Worm (Caenorhabditis elegans) whole organism, L4 larva: ENCODE results near the gene Y46G5A.20.

Source experiments
- ama-1 ChIP-seq: fragments of 150-350 bp; optimal IDR thresholded peaks from 2 replicates; lab custom pipeline; 2014; ENCODE audit warnings: inconsistent platforms, mixed read lengths
- daf-19 ChIP-seq: fragments of 200-800 bp; sonication (Bioruptor generic); conservative IDR thresholded peaks from 2 replicates; pipeline ENCODE4 v1.3.6; 2022; ENCODE audit warnings: missing genetic modification characterization, missing compliant biosample characterization
- fkh-10 ChIP-seq: fragments of 150-350 bp; optimal IDR thresholded peaks from 2 replicates; lab custom pipeline; 2014; ENCODE audit warnings: missing biosample characterization, missing genetic modification reagents, missing genetic modification characterization
- lin-13 ChIP-seq: fragments of 150-350 bp; optimal IDR thresholded peaks from 2 replicates; lab custom pipeline; 2014; ENCODE audit warnings: missing biosample characterization, missing genetic modification reagents, missing genetic modification characterization
- nhr-25 ChIP-seq: sonication (generic microtip); optimal IDR thresholded peaks from 2 replicates; lab custom pipeline; 2017; ENCODE audit warnings: missing genetic modification characterization, mild to moderate bottlenecking, missing compliant biosample characterization, antibody characterized with exemption, moderate library complexity, borderline replicate concordance; ENCODE audit not compliant: insufficient read depth
- php-3 ChIP-seq: fragments of 200-800 bp; sonication (Bioruptor generic); IDR thresholded peaks from 2 replicates; pipeline ENCODE4 v1.3.6; 2022; ENCODE audit warnings: missing genetic modification reagents, missing genetic modification characterization, missing compliant biosample characterization
- skn-1 ChIP-seq: fragments of 150-350 bp; optimal IDR thresholded peaks from 2 replicates; lab custom pipeline; 2014; ENCODE audit warnings: missing biosample characterization, missing genetic modification characterization
- snpc-4 ChIP-seq: fragments of 150-350 bp; optimal IDR thresholded peaks from 2 replicates; lab custom pipeline; 2014; ENCODE audit warnings: missing biosample characterization, missing genetic modification characterization
- unc-62 ChIP-seq, 3 experiments: fragments of 150-350 bp in 1 of 3; sonication (generic microtip); optimal IDR thresholded peaks in 2 of 3; peaks in 1 of 3; 1 replicate in 1 of 3; 2 replicates in 2 of 3; lab custom pipeline; 2014 to 2017; ENCODE audit warnings: missing biosample characterization in 3 of 3, missing genetic modification characterization in 3 of 3, missing genetic modification reagents in 3 of 3, missing genotype in 1 of 3
- vab-7 ChIP-seq: fragments of 200-800 bp; sonication (Bioruptor generic); IDR thresholded peaks from 2 replicates; pipeline ENCODE4 v1.3.6; 2022; ENCODE audit warnings: missing genetic modification reagents, missing genetic modification characterization, missing compliant biosample characterization
- zip-2 ChIP-seq: fragments of 150-350 bp; optimal IDR thresholded peaks from 2 replicates; lab custom pipeline; 2014; ENCODE audit warnings: missing biosample characterization, missing genetic modification characterization

- TF ChIP-seq nhr-25 (tag; lab: Kevin White, UChicago) (no peak), php-3 (GFP tag; lab: Robert Waterston, UW) (no peak), lin-13 (no peak), ama-1 (lab: Kevin White, UChicago) (no peak), zip-2 (tag; lab: Kevin White, UChicago) (no peak), vab-7 (GFP tag; lab: Robert Waterston, UW) (no peak), daf-19 (GFP tag; lab: Robert Waterston, UW) (no peak), skn-1 (tag; lab: Kevin White, UChicago) (no peak), unc-62 (GFP tag; optimal IDR thresholded peaks at IDR 0.05 in 1 of 2; lab: Kevin White, UChicago) (no peak), unc-62 (tag; optimal IDR thresholded peaks at IDR 0.05; lab: Kevin White, UChicago) (no peak), snpc-4 (tag; lab: Kevin White, UChicago) (no peak), fkh-10 (GFP tag; lab: Kevin White, UChicago) (no peak)
Measured at ce11 chrII:12840057-12840456, 29.2 kb downstream of the Y46G5A.20 start, which contains the start of gene lgc-35.
